Worm (Caenorhabditis elegans) whole organism, L4/young adult: Measurements from ENCODE around the gene Y32G9A.3.

Experiments used
- W03F9.2 ChIP-seq: fragments of 150-350 bp; optimal IDR thresholded peaks from 2 replicates; lab custom pipeline; 2014; ENCODE audit warnings: missing biosample characterization, missing genetic modification characterization
- dao-5 ChIP-seq: sonication (generic microtip); optimal IDR thresholded peaks from 2 replicates; lab custom pipeline; 2016; ENCODE audit warnings: missing genotype, missing genetic modification characterization, moderate library complexity, missing compliant biosample characterization

ce11 chrV:1883131-1883530, 28.1 kb upstream of the Y32G9A.3 start:
- no peak for TF ChIP-seq dao-5
- no peak for TF ChIP-seq W03F9.2
